Worm (Caenorhabditis elegans) whole organism, late embryonic: ENCODE data around the gene vars-1.

Source experiments
- ceh-2 ChIP-seq: sonication (generic microtip); optimal IDR thresholded peaks from 2 replicates; lab custom pipeline; 2016; ENCODE audit warnings: missing genotype, missing genetic modification characterization, missing compliant biosample characterization
- ceh-31 ChIP-seq: sonication (generic microtip); optimal IDR thresholded peaks from 2 replicates; lab custom pipeline; 2016; ENCODE audit warnings: missing genetic modification characterization, missing compliant biosample characterization
- eyg-1 ChIP-seq: sonication (generic microtip); optimal IDR thresholded peaks from 2 replicates; lab custom pipeline; 2016; ENCODE audit warnings: missing genotype, missing genetic modification characterization, missing compliant biosample characterization
- nhr-11 ChIP-seq: fragments of 150-350 bp; optimal IDR thresholded peaks from 2 replicates; lab custom pipeline; 2014; ENCODE audit warnings: missing biosample characterization, missing genetic modification characterization
- pag-3 ChIP-seq: sonication (generic microtip); optimal IDR thresholded peaks from 2 replicates; lab custom pipeline; 2016; ENCODE audit warnings: missing compliant biosample characterization, missing genetic modification characterization, borderline replicate concordance
- pax-1 ChIP-seq: fragments of 150-350 bp; optimal IDR thresholded peaks from 2 replicates; lab custom pipeline; 2014; ENCODE audit warnings: missing biosample characterization, missing genetic modification characterization
- pha-4 ChIP-seq: fragments of 150-350 bp; optimal IDR thresholded peaks from 2 replicates; lab custom pipeline; 2018; ENCODE audit warnings: missing biosample characterization, missing genetic modification reagents, missing genetic modification characterization
- rnt-1 ChIP-seq: sonication (generic microtip); optimal IDR thresholded peaks from 2 replicates; lab custom pipeline; 2016; ENCODE audit warnings: missing genetic modification characterization, missing compliant biosample characterization
- tbx-2 ChIP-seq: sonication (generic microtip); optimal IDR thresholded peaks from 2 replicates; lab custom pipeline; 2016; ENCODE audit warnings: missing genetic modification characterization, missing compliant biosample characterization
- unc-86 ChIP-seq: sonication (generic microtip); optimal IDR thresholded peaks from 2 replicates; lab custom pipeline; 2016; ENCODE audit warnings: missing genetic modification characterization, missing compliant biosample characterization
- zip-5 ChIP-seq: sonication (generic microtip); optimal IDR thresholded peaks from 2 replicates; lab custom pipeline; 2016; ENCODE audit warnings: missing genetic modification characterization, missing compliant biosample characterization

- no peak for TF ChIP-seq pax-1
- no peak for TF ChIP-seq ceh-2 (tag; lab: Kevin White, UChicago)
- no peak for TF ChIP-seq rnt-1 (tag; lab: Kevin White, UChicago)
- no peak for TF ChIP-seq unc-86 (tag; lab: Kevin White, UChicago)
- no peak for TF ChIP-seq pag-3 (tag; lab: Kevin White, UChicago)
- no peak for TF ChIP-seq pha-4 (tag; lab: Kevin White, UChicago)
- TF ChIP-seq eyg-1 (tag; lab: Kevin White, UChicago), result no peak
- TF ChIP-seq tbx-2, result no peak
- no peak for TF ChIP-seq ceh-31
- no peak for TF ChIP-seq nhr-11 (tag; lab: Kevin White, UChicago)
- TF ChIP-seq zip-5, result no peak
These were observed 6.0 kb upstream of the vars-1 start for ce11 chrV:8025259-8025658.
